Fruit fly (Drosophila melanogaster) Kc167 (cell line): ENCODE results near the gene N.

Source experiments
- Myc ChIP-seq: fragments of >200 bp; optimal IDR thresholded peaks from 2 replicates; lab custom pipeline; 2017; ENCODE audit warnings: missing external identifiers
- Sin3A ChIP-seq: fragments of >200 bp; optimal IDR thresholded peaks from 2 replicates; lab custom pipeline; 2018; ENCODE audit warnings: missing external identifiers
- h ChIP-seq: fragments of >200 bp; optimal IDR thresholded peaks from 3 replicates; lab custom pipeline; 2018; ENCODE audit warnings: missing external identifiers
- insv ChIP-seq: fragments of >200 bp; optimal IDR thresholded peaks from 3 replicates; lab custom pipeline; 2018; ENCODE audit warnings: missing external identifiers
- psq ChIP-seq: fragments of >200 bp; optimal IDR thresholded peaks from 2 replicates; lab custom pipeline; 2017; ENCODE audit warnings: missing external identifiers
- ttk ChIP-seq: sonication (Bioruptor generic); optimal IDR thresholded peaks from 2 replicates; lab custom pipeline; 2017; ENCODE audit warnings: missing external identifiers

- no peak for TF ChIP-seq psq (lab: Kevin White, UChicago)
- no peak for TF ChIP-seq h (lab: Kevin White, UChicago)
- no peak for TF ChIP-seq insv (lab: Kevin White, UChicago)
- TF ChIP-seq ttk (lab: Kevin White, UChicago): no peak
- no peak for TF ChIP-seq Sin3A (lab: Kevin White, UChicago)
- TF ChIP-seq Myc (lab: Kevin White, UChicago): no peak
Measured at dm6 chrX:3099161-3099912, 35.3 kb upstream of the N start.
